Fruit fly (Drosophila melanogaster): ENCODE measurements around the gene CG33493.

Gene CG33493

DNA sequence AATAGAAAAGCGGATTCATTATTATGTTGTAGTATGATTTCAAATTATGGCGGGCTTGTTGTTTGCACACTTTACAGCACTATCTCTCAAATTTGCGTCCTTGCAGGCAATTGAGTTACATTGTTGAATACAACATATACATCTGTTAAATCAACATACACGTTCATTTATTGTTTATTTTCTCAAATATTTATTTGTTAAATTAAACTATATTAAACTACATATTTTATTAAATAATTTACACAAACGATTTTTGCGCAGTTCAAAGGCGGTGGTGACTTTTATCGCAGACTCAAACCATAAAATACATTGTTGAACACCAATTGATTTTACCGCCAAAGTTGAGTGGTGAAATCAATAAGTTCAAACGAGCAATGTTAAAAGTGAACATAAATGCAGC is 5.2 kb upstream of the CG33493 start (continued):
- TF ChIP-seq CG17186 (GFP tag; optimal IDR thresholded peaks at IDR 0.05), result peak; percentile 8
- TF ChIP-seq B-H2 (GFP tag; optimal IDR thresholded peaks at IDR 0.05), result peak; percentile 50
- no peak for TF ChIP-seq CG7928 (GFP tag; optimal IDR thresholded peaks at IDR 0.05)
- TF ChIP-seq CG13775 (GFP tag; optimal IDR thresholded peaks at IDR 0.05), result no peak
- TF ChIP-seq CG9932 (GFP tag; IDR thresholded peaks at IDR 0.05), result peak; percentile 32; the same call in 1 of the 2 replicates
- TF ChIP-seq E2f1 (GFP tag; IDR thresholded peaks at IDR 0.05), result no peak
- peak; percentile 43 for TF ChIP-seq BEAF-32 (GFP tag; optimal IDR thresholded peaks at IDR 0.05)
- TF ChIP-seq Hr3 (GFP tag; optimal IDR thresholded peaks at IDR 0.05), result peak; percentile 1
- TF ChIP-seq sc (optimal IDR thresholded peaks at IDR 0.05), result no peak
- TF ChIP-seq sc (GFP tag; optimal IDR thresholded peaks at IDR 0.05), result no peak
- TF ChIP-seq sima (GFP tag; optimal IDR thresholded peaks at IDR 0.05), result no peak
- peak; percentile 31; the same call in 1 of the 2 replicates for TF ChIP-seq Xrp1 (GFP tag; IDR thresholded peaks at IDR 0.05)
- peak; percentile 42 for TF ChIP-seq gfzf (GFP tag; optimal IDR thresholded peaks at IDR 0.05)
- peak; percentile 98 for TF ChIP-seq her (GFP tag; optimal IDR thresholded peaks at IDR 0.05)
- peak; percentile 62 for TF ChIP-seq sug (tag; optimal IDR thresholded peaks at IDR 0.05)
- TF ChIP-seq dati (GFP tag; IDR thresholded peaks at IDR 0.05), result no peak
- 0 out of 3 replicates have a peak, but pooled peaks have one; percentile 36 for TF ChIP-seq knrl (GFP tag; IDR thresholded peaks at IDR 0.05; ENCODE audit: partially characterized antibody)
- TF ChIP-seq CG1832 (GFP tag; optimal IDR thresholded peaks at IDR 0.05), result no peak
- peak; percentile 67 for TF ChIP-seq trem (tag; optimal IDR thresholded peaks at IDR 0.05)
- no peak for TF ChIP-seq croc (GFP tag; conservative IDR thresholded peaks at IDR 0.05)
- TF ChIP-seq CG16779 (GFP tag; IDR thresholded peaks at IDR 0.05), result no peak
- TF ChIP-seq CG6654 (GFP tag; optimal IDR thresholded peaks at IDR 0.05), result no peak
- peak; percentile 26 for TF ChIP-seq CG3995 (GFP tag; optimal IDR thresholded peaks at IDR 0.05)
- TF ChIP-seq CG18262 (tag; optimal IDR thresholded peaks at IDR 0.05), result peak; percentile 39
- peak; percentile 37; the same call in 1 of the 2 replicates for TF ChIP-seq Rfx (GFP tag; IDR thresholded peaks at IDR 0.05)
- peak; percentile 38 for TF ChIP-seq CG12155 (GFP tag; optimal IDR thresholded peaks at IDR 0.05)
- TF ChIP-seq CG11504 (tag; optimal IDR thresholded peaks at IDR 0.05), result peak; percentile 49
- no peak for TF ChIP-seq Poxn (GFP tag; IDR thresholded peaks at IDR 0.05)
- TF ChIP-seq CG10209 (GFP tag; optimal IDR thresholded peaks at IDR 0.05), result peak; percentile 18
- peak; percentile 52 for TF ChIP-seq phol (tag; optimal IDR thresholded peaks at IDR 0.05)
- no peak for TF ChIP-seq twi (tag; optimal IDR thresholded peaks at IDR 0.05)
- peak; percentile 74 for TF ChIP-seq CG15514 (GFP tag; optimal IDR thresholded peaks at IDR 0.05)
- peak; percentile 72; the same call in 1 of the 2 replicates for TF ChIP-seq CG3847 (GFP tag; IDR thresholded peaks at IDR 0.05)
- TF ChIP-seq E2f2 (GFP tag; IDR thresholded peaks at IDR 0.05), result peak; percentile 100
- no peak for TF ChIP-seq CG6175 (GFP tag; IDR thresholded peaks at IDR 0.05)
- no peak for TF ChIP-seq dm (GFP tag; optimal IDR thresholded peaks at IDR 0.05)
- TF ChIP-seq CG17361 (GFP tag; IDR thresholded peaks at IDR 0.05), result peak; percentile 62; the same call in 2 of the 3 replicates
- TF ChIP-seq NfI (GFP tag; optimal IDR thresholded peaks at IDR 0.05), result peak; percentile 38
- TF ChIP-seq lola (GFP tag; optimal IDR thresholded peaks at IDR 0.05), result peak in 1 of 3 experiments; percentile 31
- TF ChIP-seq gem (tag; optimal IDR thresholded peaks at IDR 0.05), result peak; percentile 27
- no peak for TF ChIP-seq crol (GFP tag; IDR thresholded peaks at IDR 0.05)
- TF ChIP-seq Nf-YC (tag; optimal IDR thresholded peaks at IDR 0.05), result peak; percentile 41
- no peak for TF ChIP-seq seq (GFP tag; IDR thresholded peaks at IDR 0.05)
- peak; percentile 59 for TF ChIP-seq slbo (GFP tag; IDR thresholded peaks at IDR 0.05)
- no peak for TF ChIP-seq ind (GFP tag; optimal IDR thresholded peaks at IDR 0.05)
- no peak for TF ChIP-seq nerfin-2 (GFP tag; IDR thresholded peaks at IDR 0.05; ENCODE audit: partially characterized antibody)
- peak; percentile 52 for TF ChIP-seq CG12659 (GFP tag; optimal IDR thresholded peaks at IDR 0.05)
- TF ChIP-seq B-H1 (GFP tag; IDR thresholded peaks at IDR 0.05), result no peak
- TF ChIP-seq CG30403 (GFP tag; optimal IDR thresholded peaks at IDR 0.05), result peak; percentile 4
- peak; percentile 10 for TF ChIP-seq lab (GFP tag; optimal IDR thresholded peaks at IDR 0.05)
- TF ChIP-seq CG15269 (tag; optimal IDR thresholded peaks at IDR 0.05), result no peak

Measured in whole organism, embryonic.